Fruit fly (Drosophila melanogaster): Measurements from ENCODE around the gene Ype.

Ype gene

DNA sequence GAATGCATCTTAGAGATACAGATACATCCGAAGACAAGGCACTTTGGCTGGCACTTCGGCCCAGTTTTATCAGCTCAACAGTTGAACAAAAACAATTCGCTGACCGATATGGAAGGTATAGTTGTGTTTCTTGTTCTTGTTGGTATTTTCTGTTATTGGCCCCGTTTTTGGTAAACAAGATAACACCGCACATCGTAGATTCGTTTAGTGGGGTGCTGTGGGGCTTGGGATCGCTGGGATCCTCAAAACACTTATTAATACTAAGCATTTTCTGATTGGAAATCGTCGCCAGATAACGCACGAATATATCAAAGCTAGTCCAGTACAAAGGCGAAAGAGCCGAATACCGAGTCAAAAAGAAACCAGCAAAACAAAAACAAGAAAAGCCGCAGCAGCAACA is 16.3 kb upstream of the Ype start (continued):
- TF ChIP-seq sob (GFP tag; IDR thresholded peaks at IDR 0.05): no peak
- TF ChIP-seq CG34224 (GFP tag; IDR thresholded peaks at IDR 0.05; ENCODE audit: partially characterized antibody): no peak
- no peak for TF ChIP-seq sim (GFP tag; IDR thresholded peaks at IDR 0.05)
- TF ChIP-seq rib (GFP tag; IDR thresholded peaks at IDR 0.05): no peak
- no peak for TF ChIP-seq zen2 (GFP tag; IDR thresholded peaks at IDR 0.05; ENCODE audit: partially characterized antibody)
- TF ChIP-seq CG13287 (GFP tag; IDR thresholded peaks at IDR 0.05; ENCODE audit: partially characterized antibody): no peak
- no peak for TF ChIP-seq lilli (GFP tag; optimal IDR thresholded peaks at IDR 0.05)
- TF ChIP-seq Max (GFP tag; optimal IDR thresholded peaks at IDR 0.05): no peak
- no peak for TF ChIP-seq Mrtf (GFP tag; IDR thresholded peaks at IDR 0.05)
- no peak for TF ChIP-seq MESR4 (GFP tag; optimal IDR thresholded peaks at IDR 0.05)
- peak; percentile 70 for TF ChIP-seq sd (tag; optimal IDR thresholded peaks at IDR 0.05)
- no peak for TF ChIP-seq br (optimal IDR thresholded peaks at IDR 0.05)
- TF ChIP-seq run (tag; optimal IDR thresholded peaks at IDR 0.05): no peak
- TF ChIP-seq aop (GFP tag; IDR thresholded peaks at IDR 0.05): no peak
- TF ChIP-seq Blimp-1 (GFP tag; optimal IDR thresholded peaks at IDR 0.05): no peak
- TF ChIP-seq CG6254 (GFP tag; optimal IDR thresholded peaks at IDR 0.05): no peak
- no peak for TF ChIP-seq her (GFP tag; optimal IDR thresholded peaks at IDR 0.05)
- peak; percentile 79 for TF ChIP-seq CG10543 (GFP tag; optimal IDR thresholded peaks at IDR 0.05)
- 0 out of 3 replicates have a peak, but pooled peaks have one; percentile 24 for TF ChIP-seq CG2199 (GFP tag; IDR thresholded peaks at IDR 0.05)

DNA sequence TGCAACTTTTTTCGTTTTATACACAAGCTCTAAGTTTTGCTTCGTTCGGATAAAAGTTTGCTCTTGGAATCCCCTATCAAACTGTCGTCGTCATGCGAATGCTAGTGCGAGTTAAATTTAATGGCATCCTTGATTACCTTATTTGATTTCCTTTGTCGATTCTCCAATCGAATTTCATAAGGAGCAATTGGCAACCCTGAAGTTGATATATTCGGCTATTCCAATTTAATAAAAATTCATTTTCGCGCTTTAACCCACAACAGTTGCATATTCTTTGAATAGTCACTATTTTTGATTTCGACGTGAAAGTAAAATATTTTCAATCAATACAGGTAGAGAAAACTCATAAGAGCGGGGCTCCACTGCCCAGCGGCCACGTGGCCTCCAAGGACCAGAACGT is 15.5 kb upstream of the Ype start, which contains the start of gene CG12725:
TSS of gene CG12725 (minus strand) at position 101 of the 400 bp plus-strand sequence.
- TF ChIP-seq da (GFP tag; optimal IDR thresholded peaks at IDR 0.05) (no peak), fd3F (GFP tag; optimal IDR thresholded peaks at IDR 0.05) (no peak), CG4360 (GFP tag; IDR thresholded peaks at IDR 0.05) (no peak), lola (GFP tag; optimal IDR thresholded peaks at IDR 0.05) (no peak), CG6791 (GFP tag; IDR thresholded peaks at IDR 0.05; ENCODE audit: partially characterized antibody) (no peak), CG13296 (GFP tag; optimal IDR thresholded peaks at IDR 0.05) (no peak), HmgZ (tag; optimal IDR thresholded peaks at IDR 0.05) (no peak), CG9727 (GFP tag; optimal IDR thresholded peaks at IDR 0.05) (no peak), Rx (GFP tag; IDR thresholded peaks at IDR 0.05) (no peak), ase (GFP tag; IDR thresholded peaks at IDR 0.05) (no peak), Dip3 (GFP tag; optimal IDR thresholded peaks at IDR 0.05) (no peak), Camta (GFP tag; optimal IDR thresholded peaks at IDR 0.05) (no peak), pzg (GFP tag; optimal IDR thresholded peaks at IDR 0.05) (no peak), CG33557 (GFP tag; optimal IDR thresholded peaks at IDR 0.05) (no peak), CG2199 (GFP tag; IDR thresholded peaks at IDR 0.05) (no peak)

DNA sequence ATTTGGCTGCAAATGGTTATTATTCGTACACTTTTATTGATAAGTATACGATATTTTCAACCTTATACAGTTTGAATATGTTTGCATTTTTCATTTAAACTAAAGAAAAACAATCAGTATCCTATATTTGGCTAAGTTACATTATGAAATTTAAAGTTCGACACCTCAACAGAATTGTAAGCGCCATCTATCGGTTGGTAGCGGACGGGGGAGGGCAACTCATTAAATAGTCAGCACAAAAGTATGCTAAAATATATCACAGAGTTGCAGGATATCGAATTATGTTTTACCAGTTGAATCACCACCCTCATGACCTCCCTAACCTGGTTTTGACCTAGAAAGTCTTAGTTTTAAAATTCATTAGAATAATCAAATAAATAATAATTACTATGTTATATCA is 14.0 kb upstream of the Ype start:
- peak; percentile 4 for TF ChIP-seq CG11504 (tag; optimal IDR thresholded peaks at IDR 0.05)
- TF ChIP-seq Hr3 (GFP tag; optimal IDR thresholded peaks at IDR 0.05): no peak
- TF ChIP-seq sug (tag; optimal IDR thresholded peaks at IDR 0.05): peak; percentile 14
- TF ChIP-seq ci (GFP tag; IDR thresholded peaks at IDR 0.05): peak; percentile 42; the same call in 1 of the 3 replicates
- no peak for TF ChIP-seq seq (GFP tag; IDR thresholded peaks at IDR 0.05)
- no peak for TF ChIP-seq HHEX (GFP tag; optimal IDR thresholded peaks at IDR 0.05)
- peak; percentile 71 for TF ChIP-seq sens (GFP tag)
- TF ChIP-seq Bdp1 (GFP tag; optimal IDR thresholded peaks at IDR 0.05): no peak
- no peak for TF ChIP-seq Mrtf (GFP tag; IDR thresholded peaks at IDR 0.05)
- no peak for TF ChIP-seq CG4328 (GFP tag; optimal IDR thresholded peaks at IDR 0.05)
- TF ChIP-seq H15 (GFP tag; IDR thresholded peaks at IDR 0.05): 0 out of 3 replicates have a peak, but pooled peaks have one; percentile 24
- no peak for TF ChIP-seq scrt (GFP tag; optimal IDR thresholded peaks at IDR 0.05)
- TF ChIP-seq insv (GFP tag; optimal IDR thresholded peaks at IDR 0.05): peak in 1 of 2 experiments; percentile 9
- TF ChIP-seq CG13424 (tag; optimal IDR thresholded peaks at IDR 0.05): no peak
- TF ChIP-seq Optix (GFP tag; IDR thresholded peaks at IDR 0.05): no peak
- no peak for TF ChIP-seq CG2202 (tag; optimal IDR thresholded peaks at IDR 0.05)
- TF ChIP-seq odd (GFP tag; optimal IDR thresholded peaks at IDR 0.05): peak; percentile 4
- peak; percentile 32 for TF ChIP-seq pita (GFP tag; optimal IDR thresholded peaks at IDR 0.05)
- TF ChIP-seq Ravus (GFP tag; IDR thresholded peaks at IDR 0.05): no peak
